Fruit fly (Drosophila melanogaster) whole organism, prepupa: ENCODE data around the gene CG32483.

Experiments used
- CG10669 ChIP-seq: fragments of 200-800 bp; sonication (Bioruptor generic); optimal IDR thresholded peaks from 3 replicates; lab custom pipeline; 2018; ENCODE audit warnings: missing biosample characterization, mild to moderate bottlenecking, missing genetic modification characterization, moderate library complexity
- CG11762 ChIP-seq: fragments of 200-800 bp; sonication (Bioruptor generic); optimal IDR thresholded peaks from 3 replicates; lab custom pipeline; 2016; ENCODE audit warnings: missing biosample characterization, missing genetic modification characterization; ENCODE audit not compliant: insufficient read depth
- CG1621 ChIP-seq: fragments of 200-800 bp; sonication (Bioruptor generic); optimal IDR thresholded peaks from 3 replicates; lab custom pipeline; 2018; ENCODE audit warnings: missing biosample characterization, mild to moderate bottlenecking, missing genetic modification characterization
- CG3032 ChIP-seq: fragments of 200-800 bp; optimal IDR thresholded peaks from 2 replicates; lab custom pipeline; 2019; ENCODE audit warnings: missing biosample characterization, mild to moderate bottlenecking, missing genetic modification characterization, moderate library complexity
- Eip75B ChIP-seq: fragments of 200-800 bp; sonication (Bioruptor generic); optimal IDR thresholded peaks from 3 replicates; lab custom pipeline; 2016; ENCODE audit warnings: missing biosample characterization, missing genetic modification characterization
- Eip78C ChIP-seq: fragments of 200-800 bp; sonication (Bioruptor generic); peaks from one replicate; lab custom pipeline; 2016; ENCODE audit warnings: missing biosample characterization, missing genetic modification characterization
- ss ChIP-seq, 2 experiments: fragments of 200-800 bp; sonication (Bioruptor generic); optimal IDR thresholded peaks; 2 replicates in 1 of 2; 3 replicates in 1 of 2; lab custom pipeline; 2017 to 2018; ENCODE audit warnings: mild to moderate bottlenecking in 2 of 2, missing biosample characterization in 2 of 2, missing genetic modification characterization in 2 of 2, moderate library complexity in 1 of 2

dm6 chr3L:731469-731868 lies 41.6 kb upstream of the CG32483 start:
- TF ChIP-seq CG11762 (GFP tag; lab: Kevin White, UChicago) (peak; percentile 24), CG10669 (GFP tag; lab: Kevin White, UChicago) (peak; percentile 17), ss (GFP tag; optimal IDR thresholded peaks at IDR 0.05; lab: Kevin White, UChicago) (no peak), CG1621 (no peak), Eip75B (GFP tag; lab: Kevin White, UChicago) (no peak), Eip78C (peak; percentile 30), CG3032 (tag; lab: Kevin White, UChicago) (no peak)
